Worm (Caenorhabditis elegans): ENCODE data around the gene orc-2.

DNA sequence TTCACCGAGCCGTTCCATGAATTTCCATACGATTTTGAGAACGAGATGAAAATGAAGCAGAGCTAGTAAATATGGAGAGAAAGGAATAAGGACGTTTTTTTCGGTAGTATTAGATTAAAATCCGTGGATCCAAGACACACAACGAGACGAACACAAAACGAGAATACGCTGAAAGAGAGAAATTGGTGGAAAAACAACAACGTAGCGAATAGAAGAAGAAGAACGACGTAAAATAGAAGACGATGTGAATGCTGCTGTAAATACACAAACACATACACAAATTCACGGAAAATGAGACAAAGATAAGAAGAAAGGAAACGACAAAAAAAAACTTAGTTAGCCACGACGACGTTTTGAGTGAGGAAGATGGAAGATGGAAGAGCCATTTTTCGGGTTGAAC is 39.0 kb upstream of the orc-2 start:
- TF ChIP-seq lsy-2 (tag; optimal IDR thresholded peaks at IDR 0.05) (no peak), nhr-237 (tag; optimal IDR thresholded peaks at IDR 0.05) (no peak), lin-13 (GFP tag; optimal IDR thresholded peaks at IDR 0.05) (no peak), zag-1 (tag; optimal IDR thresholded peaks at IDR 0.05) (no peak), gmeb-1 (tag; optimal IDR thresholded peaks at IDR 0.05) (no peak), nhr-6 (tag; optimal IDR thresholded peaks at IDR 0.05) (no peak), ztf-4 (tag; optimal IDR thresholded peaks at IDR 0.05) (no peak), nhr-11 (tag; optimal IDR thresholded peaks at IDR 0.05) (no peak), elt-3 (tag; optimal IDR thresholded peaks at IDR 0.05) (no peak), nhr-21 (tag; optimal IDR thresholded peaks at IDR 0.05) (no peak), fos-1 (tag; optimal IDR thresholded peaks at IDR 0.05) (no peak), lin-39 (tag; optimal IDR thresholded peaks at IDR 0.05) (no peak)
